Fruit fly (Drosophila melanogaster) whole organism: ENCODE measurements around the gene CG14644.

Source experiments
- CG8478 ChIP-seq: fragments of >200 bp; optimal IDR thresholded peaks from 2 replicates; lab custom pipeline; 2018; ENCODE audit warnings: inconsistent platforms
- pan ChIP-seq: fragments of >200 bp; optimal IDR thresholded peaks from 2 replicates; lab custom pipeline; 2017
- usp ChIP-seq: fragments of >200 bp; optimal IDR thresholded peaks from 2 replicates; lab custom pipeline; 2017; ENCODE audit warnings: missing biosample characterization, missing genetic modification characterization, mixed read lengths

DNA sequence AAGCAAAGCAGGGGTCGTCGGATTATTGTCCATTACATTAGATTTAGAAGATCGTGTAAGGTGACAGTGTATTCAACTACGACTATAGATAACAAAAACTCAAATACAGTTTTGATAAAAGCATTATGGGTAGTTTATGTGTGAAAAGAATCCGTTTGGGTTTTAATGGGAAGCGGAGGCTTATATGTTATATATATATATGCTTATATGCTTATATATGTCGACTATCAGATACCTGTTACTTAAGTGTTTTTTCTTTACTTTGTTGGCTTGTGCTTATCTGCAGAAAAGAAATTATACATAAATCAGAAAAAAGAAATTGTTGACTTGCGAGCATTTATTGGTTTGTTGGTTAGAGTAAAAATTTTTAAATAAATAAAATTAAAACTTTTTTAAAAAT lies at the start of gene CG14644:
- TF ChIP-seq usp (GFP tag; lab: Kevin White, UChicago) (no peak), pan (lab: Kevin White, UChicago) (no peak), CG8478 (lab: Kevin White, UChicago) (no peak)
